Fruit fly (Drosophila melanogaster): Measurements from ENCODE around the gene CG8028.
A peak's percentile ranks its signal among the peaks of the same experiment; 100 is the strongest.

CG8028 gene

dm6 chrX:19289318-19289970 lies 9.3 kb upstream of the CG8028 start (continued):
- peak; percentile 63 for TF ChIP-seq zen (tag; optimal IDR thresholded peaks at IDR 0.05)
- TF ChIP-seq inv (GFP tag; IDR thresholded peaks at IDR 0.05; ENCODE audit: partially characterized antibody) = no peak
- TF ChIP-seq CG14667 (GFP tag; IDR thresholded peaks at IDR 0.05) = peak; percentile 89
- no peak for TF ChIP-seq stwl (tag; optimal IDR thresholded peaks at IDR 0.05)
- TF ChIP-seq Med (GFP tag) = peak; percentile 98
- peak; percentile 70 for TF ChIP-seq CG2120 (GFP tag; optimal IDR thresholded peaks at IDR 0.05)
- TF ChIP-seq exex (tag; optimal IDR thresholded peaks at IDR 0.05) = peak; percentile 44
- TF ChIP-seq Side (GFP tag; optimal IDR thresholded peaks at IDR 0.05) = peak; percentile 81
- TF ChIP-seq nmo (GFP tag; optimal IDR thresholded peaks at IDR 0.05) = peak; percentile 88
- TF ChIP-seq twi (tag; optimal IDR thresholded peaks at IDR 0.05) = peak; percentile 67
- TF ChIP-seq ranshi (GFP tag; IDR thresholded peaks at IDR 0.05) = peak; percentile 84
- peak; percentile 57 for TF ChIP-seq CG12236 (GFP tag; optimal IDR thresholded peaks at IDR 0.05)
- peak; percentile 91 for TF ChIP-seq unpg (GFP tag; optimal IDR thresholded peaks at IDR 0.05)
- TF ChIP-seq Hr78 (GFP tag; optimal IDR thresholded peaks at IDR 0.05) = peak in 1 of 2 experiments; percentile 68
- TF ChIP-seq lmd (GFP tag; IDR thresholded peaks at IDR 0.05) = peak; percentile 91
- peak; percentile 90 for TF ChIP-seq fd96Cb (tag; optimal IDR thresholded peaks at IDR 0.05)
- TF ChIP-seq CG12104 (GFP tag; optimal IDR thresholded peaks at IDR 0.05) = peak; percentile 72
- peak; percentile 58 for TF ChIP-seq CG9876 (GFP tag; optimal IDR thresholded peaks at IDR 0.05)
- peak; percentile 92 for TF ChIP-seq dysf (GFP tag; IDR thresholded peaks at IDR 0.05)
- peak; percentile 67 for TF ChIP-seq CG16815 (GFP tag; optimal IDR thresholded peaks at IDR 0.05)
- TF ChIP-seq CG10565 (GFP tag; optimal IDR thresholded peaks at IDR 0.05) = peak; percentile 59
- TF ChIP-seq CG7271 (tag; optimal IDR thresholded peaks at IDR 0.05) = peak; percentile 25
- TF ChIP-seq trem (tag; optimal IDR thresholded peaks at IDR 0.05) = peak; percentile 61
- TF ChIP-seq CG13894 (tag; optimal IDR thresholded peaks at IDR 0.05) = peak; percentile 31
- peak; percentile 86 to 91 for TF ChIP-seq chif (GFP tag; optimal IDR thresholded peaks at IDR 0.05)
- peak; percentile 53 for TF ChIP-seq CG3838 (GFP tag; optimal IDR thresholded peaks at IDR 0.05)
- no peak for TF ChIP-seq zen2 (GFP tag; IDR thresholded peaks at IDR 0.05; ENCODE audit: partially characterized antibody)
- TF ChIP-seq tup (GFP tag; optimal IDR thresholded peaks at IDR 0.05) = peak; percentile 71
- peak; percentile 68 for TF ChIP-seq CG12155 (GFP tag; optimal IDR thresholded peaks at IDR 0.05)
- peak; percentile 86 for TF ChIP-seq CG1233 (GFP tag; optimal IDR thresholded peaks at IDR 0.05)
- no peak for TF ChIP-seq pzg (GFP tag; optimal IDR thresholded peaks at IDR 0.05)
- TF ChIP-seq pnt (GFP tag; optimal IDR thresholded peaks at IDR 0.05) = peak; percentile 89
- peak; percentile 94 for TF ChIP-seq zfh1 (GFP tag; IDR thresholded peaks at IDR 0.05)
- no peak for TF ChIP-seq Scr (GFP tag; IDR thresholded peaks at IDR 0.05; ENCODE audit: partially characterized antibody)
- TF ChIP-seq CG11696 (GFP tag; IDR thresholded peaks at IDR 0.05) = peak; percentile 37; the same call in 1 of the 2 replicates
- TF ChIP-seq grau (tag; optimal IDR thresholded peaks at IDR 0.05) = peak; percentile 95
- TF ChIP-seq Ptx1 (GFP tag; IDR thresholded peaks at IDR 0.05) = peak; percentile 94
- TF ChIP-seq CG13296 (GFP tag; optimal IDR thresholded peaks at IDR 0.05) = peak; percentile 85
- TF ChIP-seq CG6791 (GFP tag; IDR thresholded peaks at IDR 0.05; ENCODE audit: partially characterized antibody) = no peak
- TF ChIP-seq CHES-1-like (GFP tag; optimal IDR thresholded peaks at IDR 0.05) = peak; percentile 55
- peak; percentile 88 for TF ChIP-seq sob (GFP tag; IDR thresholded peaks at IDR 0.05)
- TF ChIP-seq CG2875 (GFP tag; optimal IDR thresholded peaks at IDR 0.05) = peak; percentile 83
- peak; percentile 60 for TF ChIP-seq CG15073 (GFP tag; optimal IDR thresholded peaks at IDR 0.05)
- peak; percentile 88 for TF ChIP-seq Blimp-1 (GFP tag; optimal IDR thresholded peaks at IDR 0.05)
- TF ChIP-seq tll (GFP tag; optimal IDR thresholded peaks at IDR 0.05) = no peak
- peak; percentile 43 for TF ChIP-seq CG15011 (GFP tag; optimal IDR thresholded peaks at IDR 0.05)
- TF ChIP-seq Dad (GFP tag; optimal IDR thresholded peaks at IDR 0.05) = peak; percentile 89
- peak; percentile 64 for TF ChIP-seq CG6765 (GFP tag; optimal IDR thresholded peaks at IDR 0.05)
